2 fruit fly cellular contexts compared by ENCODE assay signal in genomic region chr3R:24890919-24891318, dm6.
TF ChIP-seq lines count a peak whose summit lies in the region.

No protein-coding gene starts in this region.

TF ChIP-seq in whole organism, embryonic, 481 proteins besides CTCF, POLR2A, EP300 and RAD21 (continued from another document and continues in another):
- TF ChIP-seq CG8359 (GFP tag; optimal IDR thresholded peaks at IDR 0.05; lab: Kevin White, UChicago; ENCODE audit: borderline replicate concordance) = no peak
- no peak for TF ChIP-seq org-1 (GFP tag; optimal IDR thresholded peaks at IDR 0.05; lab: Kevin White, UChicago)
- no peak for TF ChIP-seq dimm (GFP tag; IDR thresholded peaks at IDR 0.05; lab: Robert Waterston, UW)
- no peak for TF ChIP-seq ap (GFP tag; IDR thresholded peaks at IDR 0.05; lab: Robert Waterston, UW)
- TF ChIP-seq CG10959 (GFP tag; IDR thresholded peaks at IDR 0.05; lab: Robert Waterston, UW) = no peak
- no peak for TF ChIP-seq p53 (GFP tag; optimal IDR thresholded peaks at IDR 0.05; lab: Kevin White, UChicago)
- no peak for TF ChIP-seq CG9215 (GFP tag; IDR thresholded peaks at IDR 0.05; lab: Robert Waterston, UW)
- TF ChIP-seq twi (tag; optimal IDR thresholded peaks at IDR 0.05; lab: Kevin White, UChicago) = no peak
- TF ChIP-seq Awh (GFP tag; IDR thresholded peaks at IDR 0.05; lab: Robert Waterston, UW) = no peak
- TF ChIP-seq CG11504 (tag; optimal IDR thresholded peaks at IDR 0.05; lab: Kevin White, UChicago) = peak; percentile 39
- no peak for TF ChIP-seq cato (GFP tag; optimal IDR thresholded peaks at IDR 0.05; lab: Kevin White, UChicago; ENCODE audit: borderline replicate concordance)
- peak; percentile 15 for TF ChIP-seq nmo (GFP tag; optimal IDR thresholded peaks at IDR 0.05; lab: Kevin White, UChicago)
- no peak for TF ChIP-seq aop (GFP tag; IDR thresholded peaks at IDR 0.05; lab: Robert Waterston, UW)
- TF ChIP-seq CG1603 (tag; optimal IDR thresholded peaks at IDR 0.05; lab: Kevin White, UChicago) = peak; percentile 33
- peak; percentile 29 for TF ChIP-seq zf30C (GFP tag; optimal IDR thresholded peaks at IDR 0.05; lab: Kevin White, UChicago)
- no peak for TF ChIP-seq Hsf (GFP tag; optimal IDR thresholded peaks at IDR 0.05; lab: Kevin White, UChicago)
- no peak for TF ChIP-seq Dbx (GFP tag; IDR thresholded peaks at IDR 0.05; lab: Robert Waterston, UW)
- no peak for TF ChIP-seq dpn (GFP tag; optimal IDR thresholded peaks at IDR 0.05; lab: Kevin White, UChicago)
- no peak for TF ChIP-seq CG8478 (optimal IDR thresholded peaks at IDR 0.05; lab: Kevin White, UChicago)
- TF ChIP-seq Aef1 (GFP tag; IDR thresholded peaks at IDR 0.05; lab: Robert Waterston, UW) = no peak
- TF ChIP-seq CG3847 (GFP tag; IDR thresholded peaks at IDR 0.05; lab: Robert Waterston, UW) = 0 out of 2 replicates have a peak, but pooled peaks have one; percentile 16
- no peak for TF ChIP-seq CG6813 (GFP tag; optimal IDR thresholded peaks at IDR 0.05; lab: Kevin White, UChicago)
- peak; percentile 36 for TF ChIP-seq gem (tag; optimal IDR thresholded peaks at IDR 0.05; lab: Kevin White, UChicago)
- TF ChIP-seq gcm (GFP tag; optimal IDR thresholded peaks at IDR 0.05; lab: Kevin White, UChicago) = no peak
- no peak for TF ChIP-seq CG14667 (GFP tag; IDR thresholded peaks at IDR 0.05; lab: Robert Waterston, UW)
- no peak for TF ChIP-seq jing (GFP tag; optimal IDR thresholded peaks at IDR 0.05; lab: Kevin White, UChicago)
- TF ChIP-seq CG5180 (GFP tag; optimal IDR thresholded peaks at IDR 0.05; lab: Kevin White, UChicago) = no peak
- no peak for TF ChIP-seq CG10462 (GFP tag; optimal IDR thresholded peaks at IDR 0.05; lab: Kevin White, UChicago)
- no peak for TF ChIP-seq vfl (GFP tag; optimal IDR thresholded peaks at IDR 0.05; lab: Kevin White, UChicago)
- TF ChIP-seq odd (GFP tag; optimal IDR thresholded peaks at IDR 0.05; lab: Kevin White, UChicago) = no peak
- TF ChIP-seq Kr (GFP tag; optimal IDR thresholded peaks at IDR 0.05; lab: Kevin White, UChicago) = no peak
- peak; percentile 3 for TF ChIP-seq CoRest (tag; optimal IDR thresholded peaks at IDR 0.05; lab: Kevin White, UChicago)
- TF ChIP-seq Med (GFP tag; lab: Kevin White, UChicago) = peak; percentile 75
- TF ChIP-seq Oli (tag; optimal IDR thresholded peaks at IDR 0.05; lab: Kevin White, UChicago) = peak; percentile 14
- TF ChIP-seq CG5245 (GFP tag; optimal IDR thresholded peaks at IDR 0.05; lab: Kevin White, UChicago) = no peak
- no peak for TF ChIP-seq fu2 (GFP tag; optimal IDR thresholded peaks at IDR 0.05; lab: Kevin White, UChicago)
- TF ChIP-seq Poxn (GFP tag; IDR thresholded peaks at IDR 0.05; lab: Robert Waterston, UW) = no peak
- TF ChIP-seq eve (GFP tag; optimal IDR thresholded peaks at IDR 0.05; lab: Kevin White, UChicago) = no peak
- peak; percentile 30; the same call in 1 of the 2 replicates for TF ChIP-seq Drgx (GFP tag; IDR thresholded peaks at IDR 0.05; lab: Robert Waterston, UW)
- TF ChIP-seq YL-1 (GFP tag; optimal IDR thresholded peaks at IDR 0.05; lab: Kevin White, UChicago) = no peak
- TF ChIP-seq grn (GFP tag; optimal IDR thresholded peaks at IDR 0.05; lab: Kevin White, UChicago) = no peak
- peak; percentile 26; the same call in 1 of the 3 replicates for TF ChIP-seq tgo (GFP tag; IDR thresholded peaks at IDR 0.05; lab: Robert Waterston, UW)
- TF ChIP-seq CG30403 (GFP tag; optimal IDR thresholded peaks at IDR 0.05; lab: Kevin White, UChicago) = peak; percentile 13
- TF ChIP-seq CG15514 (GFP tag; optimal IDR thresholded peaks at IDR 0.05; lab: Kevin White, UChicago) = no peak
- no peak for TF ChIP-seq ind (GFP tag; optimal IDR thresholded peaks at IDR 0.05; lab: Kevin White, UChicago)
- peak; percentile 3 for TF ChIP-seq CG12391 (tag; optimal IDR thresholded peaks at IDR 0.05; lab: Kevin White, UChicago)
- TF ChIP-seq CG13424 (tag; optimal IDR thresholded peaks at IDR 0.05; lab: Kevin White, UChicago) = peak; percentile 27
- TF ChIP-seq gsb (GFP tag; IDR thresholded peaks at IDR 0.05; lab: Robert Waterston, UW) = no peak
- TF ChIP-seq CG18262 (tag; optimal IDR thresholded peaks at IDR 0.05; lab: Kevin White, UChicago) = peak; percentile 15
- TF ChIP-seq CG12769 (tag; optimal IDR thresholded peaks at IDR 0.05; lab: Kevin White, UChicago) = peak; percentile 12
- TF ChIP-seq grau (tag; optimal IDR thresholded peaks at IDR 0.05; lab: Kevin White, UChicago) = peak; percentile 32
- TF ChIP-seq emc (GFP tag; optimal IDR thresholded peaks at IDR 0.05; lab: Kevin White, UChicago) = no peak
- no peak for TF ChIP-seq peb (GFP tag; IDR thresholded peaks at IDR 0.05; lab: Robert Waterston, UW)
- peak; percentile 41; the same call in 2 of the 3 replicates for TF ChIP-seq row (GFP tag; IDR thresholded peaks at IDR 0.05; lab: Robert Waterston, UW)
- no peak for TF ChIP-seq CG7928 (GFP tag; optimal IDR thresholded peaks at IDR 0.05; lab: Kevin White, UChicago)
- peak; percentile 25 for TF ChIP-seq lab (GFP tag; optimal IDR thresholded peaks at IDR 0.05; lab: Kevin White, UChicago)
- TF ChIP-seq CG2120 (GFP tag; optimal IDR thresholded peaks at IDR 0.05; lab: Kevin White, UChicago) = peak; percentile 3
- peak in 1 of 2 experiments; percentile 10 for TF ChIP-seq bsh (GFP tag; optimal IDR thresholded peaks at IDR 0.05; lab: Kevin White, UChicago)
- TF ChIP-seq Ada2b (GFP tag; IDR thresholded peaks at IDR 0.05; lab: Robert Waterston, UW) = 0 out of 2 replicates have a peak, but pooled peaks have one; percentile 12
- TF ChIP-seq Hmx (GFP tag; optimal IDR thresholded peaks at IDR 0.05; lab: Kevin White, UChicago) = no peak
- peak; percentile 18 for TF ChIP-seq CG2712 (tag; optimal IDR thresholded peaks at IDR 0.05; lab: Kevin White, UChicago)
- peak; percentile 26 for TF ChIP-seq CG2678 (tag; optimal IDR thresholded peaks at IDR 0.05; lab: Kevin White, UChicago)
- no peak for TF ChIP-seq CG15073 (GFP tag; optimal IDR thresholded peaks at IDR 0.05; lab: Kevin White, UChicago)
- TF ChIP-seq lov (optimal IDR thresholded peaks at IDR 0.05; lab: Kevin White, UChicago) = no peak
- no peak for TF ChIP-seq lov (GFP tag; IDR thresholded peaks at IDR 0.05; lab: Robert Waterston, UW)
- TF ChIP-seq BEAF-32 (GFP tag; optimal IDR thresholded peaks at IDR 0.05; lab: Kevin White, UChicago) = no peak
- no peak for TF ChIP-seq Tbp (GFP tag; optimal IDR thresholded peaks at IDR 0.05; lab: Kevin White, UChicago)
- TF ChIP-seq bcd (GFP tag; optimal IDR thresholded peaks at IDR 0.05; lab: Kevin White, UChicago) = no peak

TF ChIP-seq in whole organism, prepupa, 60 proteins besides CTCF, POLR2A, EP300 and RAD21 (continued from another document):
- TF ChIP-seq esn (GFP tag; optimal IDR thresholded peaks at IDR 0.05; lab: Kevin White, UChicago) (no peak), lz (GFP tag; optimal IDR thresholded peaks at IDR 0.05; lab: Kevin White, UChicago) (peak; percentile 5), net (GFP tag; optimal IDR thresholded peaks at IDR 0.05; lab: Kevin White, UChicago) (no peak), CG3919 (GFP tag; optimal IDR thresholded peaks at IDR 0.05; lab: Kevin White, UChicago) (no peak), CG11294 (GFP tag; IDR thresholded peaks at IDR 0.05; lab: Robert Waterston, UW) (no peak), spab (GFP tag; optimal IDR thresholded peaks at IDR 0.05; lab: Kevin White, UChicago) (no peak), Eip78C (GFP tag; lab: Kevin White, UChicago) (peak; percentile 69), topi (GFP tag; optimal IDR thresholded peaks at IDR 0.05; lab: Kevin White, UChicago) (no peak), CG9139 (GFP tag; optimal IDR thresholded peaks at IDR 0.05; lab: Kevin White, UChicago) (no peak), salr (GFP tag; optimal IDR thresholded peaks at IDR 0.05; lab: Kevin White, UChicago) (no peak), Ets96B (tag; optimal IDR thresholded peaks at IDR 0.05; lab: Kevin White, UChicago) (no peak), CG4318 (GFP tag; optimal IDR thresholded peaks at IDR 0.05; lab: Kevin White, UChicago) (peak; percentile 47), svp (GFP tag; lab: Kevin White, UChicago) (peak; percentile 37), Lpt (GFP tag; optimal IDR thresholded peaks at IDR 0.05; lab: Kevin White, UChicago) (no peak), eg (GFP tag; IDR thresholded peaks at IDR 0.05; lab: Robert Waterston, UW) (peak; percentile 29; the same call in 1 of the 3 replicates), Sox15 (GFP tag; optimal IDR thresholded peaks at IDR 0.05; lab: Kevin White, UChicago) (no peak), CG6854 (GFP tag; optimal IDR thresholded peaks at IDR 0.05; lab: Kevin White, UChicago) (no peak), Eip93F (GFP tag; optimal IDR thresholded peaks at IDR 0.05; lab: Kevin White, UChicago) (no peak), dsx (GFP tag; optimal IDR thresholded peaks at IDR 0.05; lab: Kevin White, UChicago; ENCODE audit: poor library complexity, severe bottlenecking) (no peak), CG32006 (GFP tag; optimal IDR thresholded peaks at IDR 0.05; lab: Kevin White, UChicago) (peak; percentile 71), CG3032 (tag; optimal IDR thresholded peaks at IDR 0.05; lab: Kevin White, UChicago) (no peak), dac (GFP tag; optimal IDR thresholded peaks at IDR 0.05; lab: Kevin White, UChicago) (peak; percentile 37), CG8119 (GFP tag; IDR thresholded peaks at IDR 0.05; lab: Robert Waterston, UW) (peak; percentile 55; the same call in 2 of the 3 replicates), CG8632 (GFP tag; optimal IDR thresholded peaks at IDR 0.05; lab: Kevin White, UChicago) (no peak), CG10631 (GFP tag; optimal IDR thresholded peaks at IDR 0.05; lab: Kevin White, UChicago) (no peak), pdm3 (GFP tag; optimal IDR thresholded peaks at IDR 0.05; lab: Kevin White, UChicago) (peak; percentile 38)
